Worm (Caenorhabditis elegans) whole organism, L4 larva: ENCODE data around the gene F25B3.2.
A peak's percentile ranks its signal among the peaks of the same experiment; 100 is the strongest.

Experiments
- T26A8.4 ChIP-seq: fragments of 200-800 bp; sonication (Bioruptor generic); IDR thresholded peaks from 2 replicates; pipeline ENCODE4 v1.3.6; 2022; ENCODE audit warnings: missing genetic modification characterization, missing compliant biosample characterization
- egl-43 ChIP-seq: fragments of 200-800 bp; sonication (Bioruptor generic); IDR thresholded peaks from 2 replicates; pipeline ENCODE4 v1.3.6; 2022; ENCODE audit warnings: missing genetic modification reagents, missing genetic modification characterization, missing compliant biosample characterization
- hmg-1.1 ChIP-seq: fragments of 200-800 bp; sonication (Bioruptor generic); IDR thresholded peaks from 2 replicates; pipeline ENCODE4 v1.3.6; 2022; ENCODE audit warnings: missing genetic modification reagents, missing genetic modification characterization, missing compliant biosample characterization
- lin-29 ChIP-seq: fragments of 200-800 bp; sonication (Bioruptor generic); IDR thresholded peaks from 2 replicates; pipeline ENCODE4 v1.3.6; 2022; ENCODE audit warnings: missing genetic modification reagents, missing genetic modification characterization, missing compliant biosample characterization
- lir-3 ChIP-seq: sonication (generic microtip); optimal IDR thresholded peaks from 2 replicates; lab custom pipeline; 2016; ENCODE audit warnings: mild to moderate bottlenecking, missing genetic modification characterization, missing compliant biosample characterization
- lsy-2 ChIP-seq, 2 experiments: fragments of 150-350 bp in 1 of 2; sonication (generic microtip) in 1 of 2; optimal IDR thresholded peaks; 2 replicates each; lab custom pipeline; 2014 to 2017; ENCODE audit warnings: missing biosample characterization in 2 of 2, missing genetic modification characterization in 2 of 2
- nhr-237 ChIP-seq: sonication (generic microtip); optimal IDR thresholded peaks from 2 replicates; lab custom pipeline; 2017; ENCODE audit warnings: missing biosample characterization, missing genetic modification characterization
- unc-39 ChIP-seq: sonication (generic microtip); optimal IDR thresholded peaks from 2 replicates; lab custom pipeline; 2017; ENCODE audit warnings: missing biosample characterization, missing genetic modification characterization
- zip-11 ChIP-seq: fragments of 200-800 bp; sonication (Bioruptor generic); IDR thresholded peaks from 2 replicates; pipeline ENCODE4 v1.3.6; 2022; ENCODE audit warnings: missing genetic modification characterization, missing compliant biosample characterization
- ztf-11 ChIP-seq: fragments of 150-350 bp; optimal IDR thresholded peaks from 2 replicates; lab custom pipeline; 2014; ENCODE audit warnings: missing biosample characterization, missing genetic modification characterization

- TF ChIP-seq hmg-1.1 (peak; percentile 52; the same call in 1 of the 2 replicates), lir-3 (tag; lab: Kevin White, UChicago) (no peak), lin-29 (GFP tag; lab: Robert Waterston, UW) (no peak), zip-11 (no peak), unc-39 (tag; lab: Kevin White, UChicago) (no peak), ztf-11 (tag; lab: Kevin White, UChicago) (no peak), lsy-2 (tag; optimal IDR thresholded peaks at IDR 0.05; lab: Kevin White, UChicago) (no peak), nhr-237 (tag; lab: Kevin White, UChicago) (no peak), egl-43 (GFP tag; lab: Robert Waterston, UW) (no peak), T26A8.4 (GFP tag; lab: Robert Waterston, UW) (no peak)
These were observed 5.7 kb downstream of the F25B3.2 start, which contains the start of gene rtfo-1 for ce11 chrV:9582594-9583322.
